Worm (Caenorhabditis elegans): Measurements from ENCODE around the gene drp-1.
A peak's percentile ranks its signal among the peaks of the same experiment; 100 is the strongest.
"Not testable (repeated sequence)": the region's sequence is repeated elsewhere in the genome, so short reads cannot be mapped to it uniquely, and the experiment has no call there.

Gene drp-1

ce11 chrIV:5537813-5538538 lies at the start of gene drp-1, which contains the start of gene fem-1:
drp-1 (plus strand) TSS chrIV:5538488.
fem-1 (minus strand) TSS chrIV:5537962.
- peak; percentile 17 for TF ChIP-seq sptf-1 (tag; optimal IDR thresholded peaks at IDR 0.05)
- peak; percentile 11 for TF ChIP-seq lin-13 (tag; optimal IDR thresholded peaks at IDR 0.05)
- TF ChIP-seq ham-2 (GFP tag; optimal IDR thresholded peaks at IDR 0.05): no peak
- peak; percentile 16 for TF ChIP-seq pha-4 (tag; optimal IDR thresholded peaks at IDR 0.05)
- TF ChIP-seq drap-1 (GFP tag; optimal IDR thresholded peaks at IDR 0.05): no peak
- no peak for TF ChIP-seq mep-1 (tag; optimal IDR thresholded peaks at IDR 0.05)
- TF ChIP-seq bed-3 (GFP tag; optimal IDR thresholded peaks at IDR 0.05): no peak
- no peak for TF ChIP-seq cnd-1 (tag; optimal IDR thresholded peaks at IDR 0.05)
- TF ChIP-seq unc-39 (tag; optimal IDR thresholded peaks at IDR 0.05): no peak
- TF ChIP-seq mls-2 (tag; optimal IDR thresholded peaks at IDR 0.05): peak; percentile 23

ce11 chrIV:5491054-5491453 lies 47.2 kb upstream of the drp-1 start, which contains the start of gene B0273.115:
B0273.115 (minus strand) TSS chrIV:5491154.
- not testable (repeated sequence) for TF ChIP-seq ces-1 (GFP tag; optimal IDR thresholded peaks at IDR 0.05); tbx-8 (GFP tag; optimal IDR thresholded peaks at IDR 0.05); nhr-12 (tag; optimal IDR thresholded peaks at IDR 0.05)

DNA sequence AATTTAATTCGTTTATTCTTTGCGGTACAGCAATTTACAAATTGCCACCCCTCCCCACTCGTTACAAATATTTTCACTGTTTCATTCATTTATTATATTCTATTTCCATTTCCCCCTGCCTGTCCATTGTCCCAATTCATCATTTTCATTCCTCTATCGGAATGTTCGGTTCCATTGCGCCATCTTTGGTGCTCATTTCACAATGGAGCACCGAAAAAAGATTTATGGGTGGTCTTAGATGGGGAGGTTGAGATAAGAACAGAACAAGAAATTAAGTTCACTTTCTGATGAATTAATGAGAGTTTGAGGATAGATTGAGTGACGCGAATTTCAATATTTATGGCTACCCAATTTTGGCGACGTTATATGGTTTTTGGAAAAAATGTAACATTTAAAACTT lies 46.1 kb upstream of the drp-1 start:
- TF ChIP-seq ham-2 (GFP tag; optimal IDR thresholded peaks at IDR 0.05) (no peak), lin-32 (GFP tag; optimal IDR thresholded peaks at IDR 0.05) (no peak), nhr-76 (tag; optimal IDR thresholded peaks at IDR 0.05) (no peak), nhr-2 (tag; optimal IDR thresholded peaks at IDR 0.05) (no peak), sem-2 (GFP tag; optimal IDR thresholded peaks at IDR 0.05) (no peak)

DNA sequence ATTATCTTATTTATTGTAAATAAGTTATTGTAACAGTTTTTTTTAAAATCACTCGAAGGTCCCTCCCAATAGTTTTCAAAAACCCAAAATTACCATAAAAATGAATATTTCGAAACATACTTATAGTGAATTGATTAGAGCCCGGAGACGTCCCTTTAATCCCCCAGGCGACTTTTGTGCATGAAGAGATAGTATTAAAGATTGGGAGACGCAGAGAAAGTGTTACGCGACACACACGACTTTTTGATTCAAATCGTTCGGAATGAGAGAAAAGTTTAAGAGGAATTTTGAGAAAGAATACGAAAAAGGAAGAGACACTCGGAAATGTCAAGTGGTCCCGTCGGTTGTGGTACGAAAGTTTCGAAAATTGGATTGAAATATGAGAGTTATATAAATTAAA lies 45.2 kb upstream of the drp-1 start:
- peak; percentile 28 for TF ChIP-seq ces-1 (GFP tag; optimal IDR thresholded peaks at IDR 0.05)
- TF ChIP-seq bed-3 (GFP tag; optimal IDR thresholded peaks at IDR 0.05): no peak
- TF ChIP-seq ztf-11 (tag; optimal IDR thresholded peaks at IDR 0.05): no peak

DNA sequence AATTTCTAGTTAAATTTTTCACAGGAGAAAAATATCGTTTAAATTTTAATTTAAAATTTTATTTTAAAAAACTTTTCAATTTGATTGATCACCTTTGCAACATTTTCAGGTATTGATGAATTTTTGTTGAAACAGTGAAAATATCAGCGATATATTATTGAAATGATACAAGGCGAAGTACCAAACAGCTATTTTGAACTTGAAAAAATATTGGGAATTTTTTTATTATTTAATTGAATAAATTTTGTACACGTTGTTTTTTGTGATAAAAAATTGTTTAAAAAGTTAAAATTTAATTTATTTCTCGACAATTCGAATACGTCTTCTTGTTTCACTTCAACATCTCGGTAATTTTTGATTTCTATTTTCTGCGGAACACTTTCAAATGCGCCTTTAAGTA lies 44.6 kb upstream of the drp-1 start, which contains the start of gene B0273.1:
B0273.1 (plus strand) TSS at position 301 of the 400 bp plus-strand sequence.
- TF ChIP-seq lsy-2 (tag; optimal IDR thresholded peaks at IDR 0.05) (no peak), lin-13 (tag; optimal IDR thresholded peaks at IDR 0.05) (no peak), mep-1 (tag; optimal IDR thresholded peaks at IDR 0.05) (no peak), snpc-4 (tag; optimal IDR thresholded peaks at IDR 0.05) (no peak), mls-2 (tag; optimal IDR thresholded peaks at IDR 0.05) (no peak), unc-62 (GFP tag; optimal IDR thresholded peaks at IDR 0.05) (no peak), cnd-1 (tag; optimal IDR thresholded peaks at IDR 0.05) (no peak), M03D4.4 (tag; optimal IDR thresholded peaks at IDR 0.05) (no peak), pha-4 (tag; optimal IDR thresholded peaks at IDR 0.05) (no peak), nhr-76 (tag; optimal IDR thresholded peaks at IDR 0.05) (no peak), flh-1 (GFP tag; optimal IDR thresholded peaks at IDR 0.05) (no peak), sptf-1 (tag; optimal IDR thresholded peaks at IDR 0.05) (no peak), sem-2 (GFP tag; optimal IDR thresholded peaks at IDR 0.05) (no peak), nhr-28 (tag; optimal IDR thresholded peaks at IDR 0.05) (no peak), bed-3 (GFP tag; optimal IDR thresholded peaks at IDR 0.05) (no peak), mab-5 (tag; optimal IDR thresholded peaks at IDR 0.05) (no peak), nhr-12 (tag; optimal IDR thresholded peaks at IDR 0.05) (no peak), elt-3 (tag; optimal IDR thresholded peaks at IDR 0.05) (no peak)

- TF ChIP-seq ceh-83 (GFP tag; optimal IDR thresholded peaks at IDR 0.05): no peak
- TF ChIP-seq ztf-11 (tag; optimal IDR thresholded peaks at IDR 0.05): no peak
- TF ChIP-seq pha-4 (tag; optimal IDR thresholded peaks at IDR 0.05): no peak
- TF ChIP-seq snpc-4 (tag; optimal IDR thresholded peaks at IDR 0.05): no peak
- no peak for TF ChIP-seq sptf-1 (tag; optimal IDR thresholded peaks at IDR 0.05)
- no peak for TF ChIP-seq drap-1 (GFP tag; optimal IDR thresholded peaks at IDR 0.05)
- no peak for TF ChIP-seq sem-2 (GFP tag; optimal IDR thresholded peaks at IDR 0.05)
- no peak for TF ChIP-seq unc-120 (tag; optimal IDR thresholded peaks at IDR 0.05; ENCODE audit: poor library complexity, severe bottlenecking)
- TF ChIP-seq zip-8 (tag; optimal IDR thresholded peaks at IDR 0.05): no peak
- TF ChIP-seq nhr-2 (tag; optimal IDR thresholded peaks at IDR 0.05): no peak
- TF ChIP-seq hlh-1 (tag; optimal IDR thresholded peaks at IDR 0.05): no peak
- no peak for TF ChIP-seq lin-13 (tag; optimal IDR thresholded peaks at IDR 0.05)
- TF ChIP-seq M03D4.4 (tag; optimal IDR thresholded peaks at IDR 0.05): no peak
- no peak for TF ChIP-seq elt-1 (tag; optimal IDR thresholded peaks at IDR 0.05; ENCODE audit: borderline replicate concordance, insufficient read depth)
- TF ChIP-seq flh-1 (GFP tag; optimal IDR thresholded peaks at IDR 0.05): no peak
- TF ChIP-seq lsy-2 (tag; optimal IDR thresholded peaks at IDR 0.05): no peak
Measured at ce11 chrIV:5494099-5494498, 44.2 kb upstream of the drp-1 start.

Measured in whole organism, mixed stage, embryonic.